Comparison of ENCODE assay signal across 3 worm cellular contexts in the genomic region with DNA sequence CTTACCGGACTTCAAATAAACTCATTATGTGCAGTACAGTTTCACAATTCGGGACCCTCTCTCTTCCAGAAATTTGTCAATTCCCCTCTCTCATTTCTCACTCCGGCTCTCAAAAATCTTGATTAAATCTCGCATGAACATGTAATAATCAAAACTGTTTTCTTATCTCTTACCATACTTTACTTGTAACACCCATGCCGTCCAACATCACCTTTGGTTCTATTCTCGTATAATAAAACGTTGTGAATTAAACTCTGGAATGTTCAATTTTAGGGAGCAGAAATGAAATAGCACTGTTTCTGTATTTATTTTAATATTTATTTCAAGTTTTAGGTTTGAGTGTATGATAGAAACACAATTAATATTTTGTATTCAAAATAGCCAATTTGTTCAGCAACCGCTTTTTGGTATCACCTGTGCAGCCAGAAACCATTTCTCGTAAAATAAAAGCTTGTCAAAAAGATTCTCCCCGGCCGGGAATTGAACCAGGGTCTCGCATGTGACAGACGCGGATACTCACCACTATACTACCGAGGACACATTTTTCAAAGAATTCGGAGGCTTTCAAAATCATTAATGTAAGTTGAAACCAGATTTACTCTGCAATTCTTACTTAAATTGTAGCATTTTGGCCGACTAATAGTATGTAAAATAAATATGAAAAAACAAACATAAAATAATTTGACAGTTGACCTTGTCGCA.
TF ChIP-seq lines count a peak whose summit lies in the region.

No protein-coding gene starts in this region.

TF ChIP-seq in whole organism, L1 larva, 84 proteins besides CTCF, POLR2A, EP300 and RAD21 (continued from another document):
- TF ChIP-seq efl-1 (optimal IDR thresholded peaks at IDR 0.05; lab: Kevin White, UChicago) (no peak), efl-1 (GFP tag; optimal IDR thresholded peaks at IDR 0.05 in 1 of 2; lab: Kevin White, UChicago) (peak in 1 of 2 experiments; percentile 63), dsc-1 (tag; optimal IDR thresholded peaks at IDR 0.05; lab: Kevin White, UChicago) (peak; percentile 18), jun-1 (tag; optimal IDR thresholded peaks at IDR 0.05; lab: Kevin White, UChicago) (no peak), mep-1 (tag; optimal IDR thresholded peaks at IDR 0.05; lab: Kevin White, UChicago) (no peak), nhr-237 (tag; optimal IDR thresholded peaks at IDR 0.05; lab: Kevin White, UChicago) (no peak), C34B4.2 (tag; optimal IDR thresholded peaks at IDR 0.05; lab: Kevin White, UChicago) (no peak), ceh-90 (tag; optimal IDR thresholded peaks at IDR 0.05; lab: Kevin White, UChicago) (no peak), lin-14 (GFP tag; optimal IDR thresholded peaks at IDR 0.05; lab: Kevin White, UChicago) (peak; percentile 2), nhr-19 (GFP tag; conservative IDR thresholded peaks at IDR 0.05; lab: Robert Waterston, UW) (no peak), hpl-2 (GFP tag; optimal IDR thresholded peaks at IDR 0.05; lab: Kevin White, UChicago) (no peak), fkh-8 (tag; optimal IDR thresholded peaks at IDR 0.05; lab: Kevin White, UChicago) (no peak), hlh-17 (GFP tag; optimal IDR thresholded peaks at IDR 0.05; lab: Kevin White, UChicago; ENCODE audit: borderline replicate concordance) (no peak), nhr-85 (tag; lab: Kevin White, UChicago) (no peak)

TF ChIP-seq in whole organism, L4 larva, 104 proteins besides CTCF, POLR2A, EP300 and RAD21 (continued from another document and continues in another):
- peak; percentile 95 for TF ChIP-seq aha-1 (tag; lab: Kevin White, UChicago)
- no peak for TF ChIP-seq rbr-2 (tag; optimal IDR thresholded peaks at IDR 0.05; lab: Kevin White, UChicago)
- 0 out of 2 replicates have a peak, but pooled peaks have one; percentile 36 for TF ChIP-seq D1046.2 (GFP tag; IDR thresholded peaks at IDR 0.05; lab: Robert Waterston, UW)
- no peak for TF ChIP-seq tra-1 (GFP tag; IDR thresholded peaks at IDR 0.05; lab: Robert Waterston, UW)
- TF ChIP-seq zfp-3 (GFP tag; conservative IDR thresholded peaks at IDR 0.05; lab: Robert Waterston, UW) = peak; percentile 57; the same call in 1 of the 2 replicates
- TF ChIP-seq dmd-6 (GFP tag; IDR thresholded peaks at IDR 0.05; lab: Robert Waterston, UW) = peak; percentile 25
- TF ChIP-seq daf-16 (GFP tag; optimal IDR thresholded peaks at IDR 0.05; lab: Kevin White, UChicago) = no peak
- TF ChIP-seq daf-16 (tag; optimal IDR thresholded peaks at IDR 0.05; lab: Kevin White, UChicago) = no peak
- TF ChIP-seq ces-1 (GFP tag; optimal IDR thresholded peaks at IDR 0.05; lab: Kevin White, UChicago) = no peak
- TF ChIP-seq ceh-28 (tag; optimal IDR thresholded peaks at IDR 0.05; lab: Kevin White, UChicago) = no peak
- no peak for TF ChIP-seq madf-5 (GFP tag; IDR thresholded peaks at IDR 0.05; lab: Robert Waterston, UW)
- no peak for TF ChIP-seq mxl-2 (GFP tag; conservative IDR thresholded peaks at IDR 0.05; lab: Robert Waterston, UW)
- TF ChIP-seq lsy-2 (tag; optimal IDR thresholded peaks at IDR 0.05; lab: Kevin White, UChicago) = no peak
- no peak for TF ChIP-seq attf-4 (tag; optimal IDR thresholded peaks at IDR 0.05; lab: Kevin White, UChicago)
- no peak for TF ChIP-seq Y5F2A.4 (GFP tag; optimal IDR thresholded peaks at IDR 0.05; lab: Kevin White, UChicago)
- TF ChIP-seq egl-43 (GFP tag; IDR thresholded peaks at IDR 0.05; lab: Robert Waterston, UW) = peak; percentile 79
- TF ChIP-seq mes-2 (tag; optimal IDR thresholded peaks at IDR 0.05; lab: Kevin White, UChicago; ENCODE audit: poor library complexity, severe bottlenecking) = peak; percentile 28
- no peak for TF ChIP-seq nhr-48 (tag; optimal IDR thresholded peaks at IDR 0.05; lab: Kevin White, UChicago)
- TF ChIP-seq arid-1 (GFP tag; conservative IDR thresholded peaks at IDR 0.05; lab: Robert Waterston, UW) = no peak
- no peak for TF ChIP-seq ZK546.5 (tag; optimal IDR thresholded peaks at IDR 0.05; lab: Kevin White, UChicago)
- TF ChIP-seq snpc-1.2 (GFP tag; IDR thresholded peaks at IDR 0.05; lab: Robert Waterston, UW) = peak; percentile 57; the same call in 1 of the 2 replicates
- TF ChIP-seq tag-97 (GFP tag; IDR thresholded peaks at IDR 0.05; lab: Robert Waterston, UW) = no peak
- no peak for TF ChIP-seq fkh-10 (GFP tag; optimal IDR thresholded peaks at IDR 0.05; lab: Kevin White, UChicago)
- TF ChIP-seq dpl-1 (GFP tag; optimal IDR thresholded peaks at IDR 0.05; lab: Kevin White, UChicago) = no peak
- TF ChIP-seq ztf-7 (tag; optimal IDR thresholded peaks at IDR 0.05; lab: Kevin White, UChicago) = no peak
- 0 out of 2 replicates have a peak, but pooled peaks have one; percentile 44 for TF ChIP-seq Y75B8A.6 (GFP tag; IDR thresholded peaks at IDR 0.05; lab: Robert Waterston, UW)
- TF ChIP-seq mdl-1 (tag; optimal IDR thresholded peaks at IDR 0.05; lab: Kevin White, UChicago) = no peak
- no peak for TF ChIP-seq ztf-11 (tag; optimal IDR thresholded peaks at IDR 0.05; lab: Kevin White, UChicago)
- TF ChIP-seq aly-2 (tag; optimal IDR thresholded peaks at IDR 0.05; lab: Kevin White, UChicago) = no peak
- TF ChIP-seq nhr-76 (tag; optimal IDR thresholded peaks at IDR 0.05; lab: Kevin White, UChicago) = no peak
- no peak for TF ChIP-seq nhr-6 (tag; optimal IDR thresholded peaks at IDR 0.05; lab: Kevin White, UChicago)
- TF ChIP-seq cey-2 (tag; optimal IDR thresholded peaks at IDR 0.05; lab: Kevin White, UChicago; ENCODE audit: borderline replicate concordance, insufficient read depth) = no peak
- TF ChIP-seq gei-8 (GFP tag; optimal IDR thresholded peaks at IDR 0.05; lab: Kevin White, UChicago) = no peak
- no peak for TF ChIP-seq set-16 (GFP tag; IDR thresholded peaks at IDR 0.05; lab: Robert Waterston, UW)
- TF ChIP-seq hif-1 (tag; optimal IDR thresholded peaks at IDR 0.05; lab: Kevin White, UChicago) = no peak
- TF ChIP-seq ceh-62 (tag; optimal IDR thresholded peaks at IDR 0.05; lab: Kevin White, UChicago) = no peak
- no peak for TF ChIP-seq snpc-4 (tag; optimal IDR thresholded peaks at IDR 0.05; lab: Kevin White, UChicago)
- TF ChIP-seq daf-8 (GFP tag; IDR thresholded peaks at IDR 0.05; lab: Robert Waterston, UW) = 0 out of 2 replicates have a peak, but pooled peaks have one; percentile 57
- no peak for TF ChIP-seq spr-1 (tag; optimal IDR thresholded peaks at IDR 0.05; lab: Kevin White, UChicago)
- TF ChIP-seq unc-130 (GFP tag; optimal IDR thresholded peaks at IDR 0.05; lab: Kevin White, UChicago) = no peak
- no peak for TF ChIP-seq jun-1 (tag; optimal IDR thresholded peaks at IDR 0.05; lab: Kevin White, UChicago)
- no peak for TF ChIP-seq ceh-32 (tag; optimal IDR thresholded peaks at IDR 0.05; lab: Kevin White, UChicago; ENCODE audit: poor library complexity)
- no peak for TF ChIP-seq unc-62 (GFP tag; optimal IDR thresholded peaks at IDR 0.05 in 1 of 2; lab: Kevin White, UChicago)
- TF ChIP-seq unc-62 (tag; optimal IDR thresholded peaks at IDR 0.05; lab: Kevin White, UChicago) = no peak
- peak; percentile 10; the same call in 1 of the 2 replicates for TF ChIP-seq dmd-9 (GFP tag; IDR thresholded peaks at IDR 0.05; lab: Robert Waterston, UW)
- TF ChIP-seq ctbp-1 (GFP tag; IDR thresholded peaks at IDR 0.05; lab: Robert Waterston, UW) = no peak
- TF ChIP-seq lin-1 (GFP tag; IDR thresholded peaks at IDR 0.05; lab: Robert Waterston, UW) = no peak
- TF ChIP-seq nhr-28 (tag; optimal IDR thresholded peaks at IDR 0.05; lab: Kevin White, UChicago) = no peak
- TF ChIP-seq lim-7 (GFP tag; IDR thresholded peaks at IDR 0.05; lab: Robert Waterston, UW) = peak; percentile 82
- no peak for TF ChIP-seq dve-1 (tag; optimal IDR thresholded peaks at IDR 0.05; lab: Kevin White, UChicago; ENCODE audit: insufficient read depth)
- TF ChIP-seq fos-1 (tag; optimal IDR thresholded peaks at IDR 0.05; lab: Kevin White, UChicago) = no peak
- TF ChIP-seq spr-3 (GFP tag; optimal IDR thresholded peaks at IDR 0.05; lab: Kevin White, UChicago) = no peak
- no peak for TF ChIP-seq nhr-77 (tag; optimal IDR thresholded peaks at IDR 0.05; lab: Kevin White, UChicago)
- TF ChIP-seq nhr-41 (GFP tag; IDR thresholded peaks at IDR 0.05; lab: Robert Waterston, UW) = no peak
- TF ChIP-seq vab-7 (GFP tag; IDR thresholded peaks at IDR 0.05; lab: Robert Waterston, UW) = peak; percentile 69
- TF ChIP-seq ama-1 (optimal IDR thresholded peaks at IDR 0.05; lab: Kevin White, UChicago) = no peak
- TF ChIP-seq zfp-2 (tag; optimal IDR thresholded peaks at IDR 0.05; lab: Kevin White, UChicago) = no peak

TF ChIP-seq in whole organism, young adult, 124 proteins besides CTCF, POLR2A, EP300 and RAD21 (continued from another document):
- no peak for TF ChIP-seq nfya-2 (GFP tag; IDR thresholded peaks at IDR 0.05; lab: Robert Waterston, UW)
- TF ChIP-seq ZK185.1 (tag; optimal IDR thresholded peaks at IDR 0.05; lab: Kevin White, UChicago; ENCODE audit: poor library complexity, severe bottlenecking) = no peak
- TF ChIP-seq madf-6 (GFP tag; IDR thresholded peaks at IDR 0.05; lab: Robert Waterston, UW) = peak; percentile 23; the same call in 1 of the 2 replicates
- TF ChIP-seq cebp-1 (GFP tag; IDR thresholded peaks at IDR 0.05; lab: Robert Waterston, UW) = no peak
- TF ChIP-seq cebp-1 (tag; optimal IDR thresholded peaks at IDR 0.05; lab: Kevin White, UChicago) = no peak
- no peak for TF ChIP-seq tlf-1 (GFP tag; optimal IDR thresholded peaks at IDR 0.05; lab: Kevin White, UChicago)
- no peak for TF ChIP-seq snpc-4 (GFP tag; optimal IDR thresholded peaks at IDR 0.05; lab: Kevin White, UChicago)
- peak in 2 of 4 experiments; percentile 0 to 45 for TF ChIP-seq snpc-4 (tag; optimal IDR thresholded peaks at IDR 0.05; lab: Kevin White, UChicago)
- no peak for TF ChIP-seq egrh-3 (GFP tag; IDR thresholded peaks at IDR 0.05; lab: Robert Waterston, UW)
- no peak for TF ChIP-seq Y67H2A.10 (GFP tag; conservative IDR thresholded peaks at IDR 0.05; lab: Robert Waterston, UW)
- TF ChIP-seq Y53G8AR.9 (GFP tag; conservative IDR thresholded peaks at IDR 0.05; lab: Robert Waterston, UW) = no peak
- TF ChIP-seq lsl-1 (GFP tag; optimal IDR thresholded peaks at IDR 0.05; lab: Kevin White, UChicago) = no peak
- TF ChIP-seq ceh-79 (tag; optimal IDR thresholded peaks at IDR 0.05; lab: Kevin White, UChicago) = no peak
- no peak for TF ChIP-seq rec-8 (tag; optimal IDR thresholded peaks at IDR 0.05; lab: Kevin White, UChicago)
- no peak for TF ChIP-seq F23B12.7 (tag; optimal IDR thresholded peaks at IDR 0.05; lab: Kevin White, UChicago; ENCODE audit: insufficient read depth)
- TF ChIP-seq lin-26 (GFP tag; IDR thresholded peaks at IDR 0.05; lab: Robert Waterston, UW) = peak; percentile 87
- peak; percentile 44 for TF ChIP-seq him-1 (tag; optimal IDR thresholded peaks at IDR 0.05; lab: Kevin White, UChicago)
- TF ChIP-seq sptf-2 (GFP tag; optimal IDR thresholded peaks at IDR 0.05; lab: Kevin White, UChicago) = no peak
- TF ChIP-seq xnd-1 (tag; optimal IDR thresholded peaks at IDR 0.05; lab: Kevin White, UChicago) = no peak
- no peak for TF ChIP-seq ama-1 (optimal IDR thresholded peaks at IDR 0.05; lab: Kevin White, UChicago)
- peak in 1 of 2 experiments; percentile 40 for TF ChIP-seq ama-1 (GFP tag; optimal IDR thresholded peaks at IDR 0.05; lab: Kevin White, UChicago)
- no peak for TF ChIP-seq ztf-3 (GFP tag; optimal IDR thresholded peaks at IDR 0.05; lab: Kevin White, UChicago)
- 0 out of 2 replicates have a peak, but pooled peaks have one; percentile 5 for TF ChIP-seq dox-1 (GFP tag; IDR thresholded peaks at IDR 0.05; lab: Robert Waterston, UW)
- TF ChIP-seq nhr-80 (tag; optimal IDR thresholded peaks at IDR 0.05; lab: Kevin White, UChicago) = no peak
- TF ChIP-seq akir-1 (GFP tag; optimal IDR thresholded peaks at IDR 0.05; lab: Kevin White, UChicago) = no peak
- no peak for TF ChIP-seq ets-4 (GFP tag; optimal IDR thresholded peaks at IDR 0.05; lab: Kevin White, UChicago)
- no peak for TF ChIP-seq cebp-2 (GFP tag; IDR thresholded peaks at IDR 0.05; lab: Robert Waterston, UW)
- no peak for TF ChIP-seq C17E4.6 (GFP tag; IDR thresholded peaks at IDR 0.05; lab: Robert Waterston, UW)
- no peak for TF ChIP-seq chd-7 (tag; optimal IDR thresholded peaks at IDR 0.05; lab: Kevin White, UChicago)
- no peak for TF ChIP-seq bed-2 (GFP tag; IDR thresholded peaks at IDR 0.05; lab: Robert Waterston, UW)
- TF ChIP-seq let-607 (tag; optimal IDR thresholded peaks at IDR 0.05; lab: Kevin White, UChicago) = no peak
- TF ChIP-seq madf-3 (GFP tag; IDR thresholded peaks at IDR 0.05; lab: Robert Waterston, UW) = no peak
- TF ChIP-seq T26A5.8 (tag; optimal IDR thresholded peaks at IDR 0.05; lab: Kevin White, UChicago) = no peak
- no peak for TF ChIP-seq egl-44 (GFP tag; IDR thresholded peaks at IDR 0.05; lab: Robert Waterston, UW)
- no peak for TF ChIP-seq F22D6.2 (tag; optimal IDR thresholded peaks at IDR 0.05; lab: Kevin White, UChicago)
- no peak for TF ChIP-seq gei-17 (GFP tag; optimal IDR thresholded peaks at IDR 0.05; lab: Kevin White, UChicago)
- TF ChIP-seq fkh-3 (tag; optimal IDR thresholded peaks at IDR 0.05; lab: Kevin White, UChicago) = no peak
- TF ChIP-seq unc-62 (GFP tag; optimal IDR thresholded peaks at IDR 0.05; lab: Kevin White, UChicago) = no peak
- no peak for TF ChIP-seq snpc-3.4 (tag; optimal IDR thresholded peaks at IDR 0.05; lab: Kevin White, UChicago)
- no peak for TF ChIP-seq athp-1 (tag; optimal IDR thresholded peaks at IDR 0.05; lab: Kevin White, UChicago)
- no peak for TF ChIP-seq mxl-1 (tag; optimal IDR thresholded peaks at IDR 0.05; lab: Kevin White, UChicago)
- TF ChIP-seq F49E8.2 (tag; optimal IDR thresholded peaks at IDR 0.05; lab: Kevin White, UChicago; ENCODE audit: insufficient read depth) = no peak
- TF ChIP-seq snpc-1.1 (tag; optimal IDR thresholded peaks at IDR 0.05; lab: Kevin White, UChicago; ENCODE audit: insufficient read depth) = no peak
- TF ChIP-seq hmg-1.2 (GFP tag; IDR thresholded peaks at IDR 0.05; lab: Robert Waterston, UW) = no peak; the same call in 1 of the 2 replicates
- peak; percentile 11 for TF ChIP-seq hrde-1 (tag; optimal IDR thresholded peaks at IDR 0.05; lab: Kevin White, UChicago; ENCODE audit: borderline replicate concordance)
- peak; percentile 13; the same call in 1 of the 2 replicates for TF ChIP-seq pbrm-1 (GFP tag; IDR thresholded peaks at IDR 0.05; lab: Robert Waterston, UW)
- TF ChIP-seq madf-10 (tag; optimal IDR thresholded peaks at IDR 0.05; lab: Kevin White, UChicago) = peak; percentile 36
- TF ChIP-seq B0336.3 (GFP tag; IDR thresholded peaks at IDR 0.05; lab: Robert Waterston, UW) = no peak
- TF ChIP-seq ztf-6 (GFP tag; IDR thresholded peaks at IDR 0.05; lab: Robert Waterston, UW) = no peak
- peak; percentile 25 for TF ChIP-seq nhr-90 (tag; optimal IDR thresholded peaks at IDR 0.05; lab: Kevin White, UChicago)
- no peak for TF ChIP-seq nfyb-1 (GFP tag; IDR thresholded peaks at IDR 0.05; lab: Robert Waterston, UW)
